Worm (Caenorhabditis elegans) whole organism, young adult: Measurements from ENCODE around the gene ndua-7.

ENCODE experiments used
- B0019.2 ChIP-seq: fragments of 200-800 bp; sonication (Bioruptor generic); conservative IDR thresholded peaks from 2 replicates; pipeline ENCODE4 v1.3.6; 2022; ENCODE audit warnings: missing genetic modification reagents, missing genetic modification characterization, missing compliant biosample characterization
- F23B12.7 ChIP-seq: sonication (generic microtip); optimal IDR thresholded peaks from 2 replicates; lab custom pipeline; 2017; ENCODE audit warnings: missing genetic modification characterization, mild to moderate bottlenecking, missing compliant biosample characterization, antibody characterized with exemption, moderate library complexity; ENCODE audit not compliant: insufficient read depth
- atf-7 ChIP-seq: sonication (generic microtip); optimal IDR thresholded peaks from 2 replicates; lab custom pipeline; 2017; ENCODE audit warnings: mild to moderate bottlenecking, missing genetic modification characterization, missing compliant biosample characterization
- attf-6 ChIP-seq: fragments of 200-800 bp; sonication (Bioruptor generic); IDR thresholded peaks from 2 replicates; pipeline ENCODE4 v1.3.6; 2022; ENCODE audit warnings: missing genetic modification reagents, missing genetic modification characterization, missing compliant biosample characterization
- dpl-1 ChIP-seq: fragments of 150-350 bp; optimal IDR thresholded peaks from 2 replicates; lab custom pipeline; 2014; ENCODE audit warnings: missing biosample characterization, missing genetic modification reagents, missing genetic modification characterization
- hmg-1.2 ChIP-seq: fragments of 200-800 bp; sonication (Bioruptor generic); IDR thresholded peaks from 2 replicates; pipeline ENCODE4 v1.3.6; 2022; ENCODE audit warnings: missing genetic modification reagents, missing genetic modification characterization, missing compliant biosample characterization
- madf-6 ChIP-seq: fragments of 200-800 bp; sonication (Bioruptor generic); IDR thresholded peaks from 2 replicates; pipeline ENCODE4 v1.3.6; 2022; ENCODE audit warnings: missing genetic modification reagents, missing genetic modification characterization, missing compliant biosample characterization
- mcd-1 ChIP-seq: fragments of 200-800 bp; sonication (Bioruptor generic); IDR thresholded peaks from 2 replicates; pipeline ENCODE4 v1.3.6; 2022; ENCODE audit warnings: missing genetic modification reagents, missing genetic modification characterization, missing compliant biosample characterization
- sea-2 ChIP-seq: fragments of 200-800 bp; sonication (Bioruptor generic); IDR thresholded peaks from 2 replicates; pipeline ENCODE4 v1.3.6; 2022; ENCODE audit warnings: missing genetic modification characterization, missing compliant biosample characterization
- unc-62 ChIP-seq: fragments of 150-350 bp; optimal IDR thresholded peaks from 2 replicates; lab custom pipeline; 2014; ENCODE audit warnings: missing biosample characterization, missing genetic modification reagents, missing genetic modification characterization
- zim-3 ChIP-seq: sonication (generic microtip); optimal IDR thresholded peaks from 2 replicates; lab custom pipeline; 2017; ENCODE audit warnings: mild to moderate bottlenecking, missing genetic modification characterization, moderate library complexity, missing compliant biosample characterization

DNA sequence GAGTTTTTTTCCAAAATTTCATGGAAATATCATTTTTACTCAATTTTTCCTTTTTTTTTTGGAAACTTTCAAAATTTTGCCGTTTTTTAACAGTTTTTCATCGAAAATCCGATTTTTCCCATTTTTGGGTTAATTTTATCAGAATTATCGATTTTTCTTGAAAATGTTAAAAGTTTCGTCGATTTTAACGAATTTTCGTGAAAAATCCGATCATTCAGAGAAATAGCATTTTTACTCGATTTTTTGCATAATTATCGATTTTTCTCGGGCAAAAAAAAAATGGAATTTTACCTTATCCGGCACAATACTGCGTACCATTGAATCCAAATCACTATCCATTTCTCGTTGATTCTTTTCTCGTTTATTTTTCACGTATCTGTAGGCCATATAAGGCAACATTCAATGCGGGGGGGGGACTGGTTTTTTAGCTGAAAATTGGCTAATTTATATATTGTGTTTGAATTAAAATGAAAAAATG lies 47.2 kb downstream of the ndua-7 start, which contains the start of gene tbc-14:
- no peak for TF ChIP-seq unc-62
- no peak for TF ChIP-seq mcd-1
- no peak for TF ChIP-seq sea-2 (GFP tag; lab: Robert Waterston, UW)
- no peak for TF ChIP-seq F23B12.7 (tag; lab: Kevin White, UChicago)
- TF ChIP-seq B0019.2 (GFP tag; lab: Robert Waterston, UW), result no peak
- no peak for TF ChIP-seq dpl-1 (GFP tag; lab: Kevin White, UChicago)
- no peak for TF ChIP-seq atf-7
- no peak for TF ChIP-seq attf-6 (GFP tag; lab: Robert Waterston, UW)
- no peak for TF ChIP-seq madf-6 (GFP tag; lab: Robert Waterston, UW)
- TF ChIP-seq zim-3 (tag; lab: Kevin White, UChicago), result no peak
- no peak for TF ChIP-seq hmg-1.2
